1 fruit fly cellular context compared by ENCODE assay signal in the genomic region with DNA sequence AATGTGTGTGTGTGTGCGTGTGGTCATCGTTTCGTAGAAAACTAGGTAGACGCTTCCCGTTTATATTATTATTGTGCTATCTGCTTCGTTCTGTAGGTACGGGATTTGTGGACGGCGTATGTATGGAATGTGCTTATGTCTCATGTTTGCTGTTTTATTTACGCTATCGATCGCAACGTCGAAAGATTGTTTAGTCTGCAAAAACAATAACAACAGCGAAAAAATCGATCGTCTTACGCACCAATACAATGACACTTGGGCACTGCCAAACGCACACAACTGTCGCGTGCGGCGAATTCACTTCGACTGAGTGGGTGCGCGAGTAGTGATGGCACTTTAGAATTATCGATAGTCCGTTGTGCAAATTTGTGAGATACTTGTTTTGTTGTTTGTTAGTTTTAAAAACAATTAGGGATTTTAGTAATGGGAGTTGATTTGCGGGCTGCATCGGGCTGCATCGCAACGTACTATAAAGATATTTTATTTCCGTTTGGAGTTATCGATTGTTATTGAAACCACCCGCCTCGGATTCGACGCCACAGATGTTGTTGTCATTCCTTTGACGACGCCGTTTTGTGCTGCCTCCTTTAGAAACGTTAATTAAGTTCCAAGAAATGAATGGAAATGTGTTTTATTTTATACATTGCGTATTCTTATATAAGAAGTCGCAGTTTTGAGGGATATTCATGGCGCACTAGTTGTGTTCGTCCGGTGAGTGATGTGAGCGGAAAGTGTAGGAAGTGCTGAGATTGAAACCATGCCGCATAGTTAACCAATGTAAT.
TF ChIP-seq lines count a peak whose summit lies in the region.

No protein-coding gene starts in this region.

TF ChIP-seq in whole organism, embryonic, 481 proteins besides CTCF, POLR2A, EP300 and RAD21 (continued from another document and continues in another):
- TF ChIP-seq maf-S (GFP tag; optimal IDR thresholded peaks at IDR 0.05; lab: Kevin White, UChicago) (no peak), CG9797 (GFP tag; optimal IDR thresholded peaks at IDR 0.05; lab: Kevin White, UChicago) (peak; percentile 46), sqz (GFP tag; optimal IDR thresholded peaks at IDR 0.05; lab: Kevin White, UChicago) (no peak), CG34422 (GFP tag; IDR thresholded peaks at IDR 0.05; lab: Robert Waterston, UW) (no peak), CG14710 (tag; optimal IDR thresholded peaks at IDR 0.05; lab: Kevin White, UChicago) (peak; percentile 19), MBD-R2 (GFP tag; IDR thresholded peaks at IDR 0.05; lab: Robert Waterston, UW) (peak; percentile 44), Ets97D (GFP tag; optimal IDR thresholded peaks at IDR 0.05; lab: Kevin White, UChicago) (peak; percentile 16), ro (GFP tag; IDR thresholded peaks at IDR 0.05; lab: Robert Waterston, UW) (no peak), CG4360 (GFP tag; IDR thresholded peaks at IDR 0.05; lab: Robert Waterston, UW) (peak; percentile 57; the same call in 1 of the 2 replicates), ERR (GFP tag; optimal IDR thresholded peaks at IDR 0.05; lab: Kevin White, UChicago) (no peak), CG8290 (GFP tag; optimal IDR thresholded peaks at IDR 0.05; lab: Kevin White, UChicago) (peak; percentile 16), CG8290 (tag; optimal IDR thresholded peaks at IDR 0.05; lab: Kevin White, UChicago) (peak in 1 of 2 experiments; percentile 62), Hsf (GFP tag; optimal IDR thresholded peaks at IDR 0.05; lab: Kevin White, UChicago) (peak; percentile 1), Doc3 (GFP tag; IDR thresholded peaks at IDR 0.05; lab: Robert Waterston, UW; ENCODE audit: partially characterized antibody) (peak; percentile 81; the same call in 2 of the 3 replicates), lmd (GFP tag; IDR thresholded peaks at IDR 0.05; lab: Robert Waterston, UW) (no peak), Fer1 (GFP tag; optimal IDR thresholded peaks at IDR 0.05; lab: Kevin White, UChicago) (no peak), chinmo (GFP tag; IDR thresholded peaks at IDR 0.05; lab: Robert Waterston, UW; ENCODE audit: partially characterized antibody) (0 out of 4 replicates have a peak, but pooled peaks have one; percentile 53), her (GFP tag; optimal IDR thresholded peaks at IDR 0.05; lab: Kevin White, UChicago) (peak; percentile 36), tin (GFP tag; optimal IDR thresholded peaks at IDR 0.05; lab: Kevin White, UChicago) (no peak), ato (GFP tag; IDR thresholded peaks at IDR 0.05; lab: Robert Waterston, UW; ENCODE audit: partially characterized antibody) (peak; percentile 52; the same call in 1 of the 2 replicates), Doc2 (GFP tag; IDR thresholded peaks at IDR 0.05; lab: Robert Waterston, UW) (no peak), CG4730 (GFP tag; IDR thresholded peaks at IDR 0.05; lab: Robert Waterston, UW) (no peak), HmgD (GFP tag; optimal IDR thresholded peaks at IDR 0.05; lab: Kevin White, UChicago) (no peak), trem (tag; optimal IDR thresholded peaks at IDR 0.05; lab: Kevin White, UChicago) (peak; percentile 57), ftz-f1 (GFP tag; optimal IDR thresholded peaks at IDR 0.05; lab: Kevin White, UChicago) (peak; percentile 31), Sry-δ (GFP tag; optimal IDR thresholded peaks at IDR 0.05; lab: Kevin White, UChicago) (peak; percentile 87), CG12659 (GFP tag; optimal IDR thresholded peaks at IDR 0.05; lab: Kevin White, UChicago) (peak; percentile 20), CG16813 (GFP tag; IDR thresholded peaks at IDR 0.05; lab: Robert Waterston, UW; ENCODE audit: partially characterized antibody) (peak; percentile 67), CG32767 (GFP tag; IDR thresholded peaks at IDR 0.05; lab: Robert Waterston, UW) (no peak), CG34224 (GFP tag; IDR thresholded peaks at IDR 0.05; lab: Robert Waterston, UW; ENCODE audit: partially characterized antibody) (peak; percentile 83), Elba2 (GFP tag; optimal IDR thresholded peaks at IDR 0.05; lab: Kevin White, UChicago) (no peak), CG17186 (GFP tag; optimal IDR thresholded peaks at IDR 0.05; lab: Kevin White, UChicago) (peak; percentile 51), BEAF-32 (GFP tag; optimal IDR thresholded peaks at IDR 0.05; lab: Kevin White, UChicago) (peak; percentile 75), gfzf (GFP tag; optimal IDR thresholded peaks at IDR 0.05; lab: Kevin White, UChicago) (peak; percentile 37), CG31441 (GFP tag; IDR thresholded peaks at IDR 0.05; lab: Robert Waterston, UW) (no peak), tll (GFP tag; optimal IDR thresholded peaks at IDR 0.05; lab: Kevin White, UChicago) (no peak), crp (GFP tag; optimal IDR thresholded peaks at IDR 0.05; lab: Kevin White, UChicago) (peak in 1 of 2 experiments; percentile 33), tna (GFP tag; IDR thresholded peaks at IDR 0.05; lab: Robert Waterston, UW; ENCODE audit: partially characterized antibody) (peak; percentile 43; the same call in 1 of the 2 replicates), knrl (GFP tag; IDR thresholded peaks at IDR 0.05; lab: Robert Waterston, UW; ENCODE audit: partially characterized antibody) (peak; percentile 74), dm (GFP tag; optimal IDR thresholded peaks at IDR 0.05; lab: Kevin White, UChicago) (peak; percentile 20), bbx (GFP tag; IDR thresholded peaks at IDR 0.05; lab: Robert Waterston, UW; ENCODE audit: partially characterized antibody) (peak; percentile 64), al (GFP tag; IDR thresholded peaks at IDR 0.05; lab: Robert Waterston, UW) (no peak), CG32532 (GFP tag; IDR thresholded peaks at IDR 0.05; lab: Robert Waterston, UW) (0 out of 2 replicates have a peak, but pooled peaks have one; percentile 10), Mrtf (GFP tag; IDR thresholded peaks at IDR 0.05; lab: Robert Waterston, UW) (no peak), ATbp (GFP tag; optimal IDR thresholded peaks at IDR 0.05; lab: Kevin White, UChicago) (no peak), cg (GFP tag; optimal IDR thresholded peaks at IDR 0.05; lab: Kevin White, UChicago) (peak; percentile 87), MESR4 (GFP tag; optimal IDR thresholded peaks at IDR 0.05; lab: Kevin White, UChicago) (peak; percentile 3), inv (GFP tag; IDR thresholded peaks at IDR 0.05; lab: Robert Waterston, UW; ENCODE audit: partially characterized antibody) (peak; percentile 54), Ptx1 (GFP tag; IDR thresholded peaks at IDR 0.05; lab: Robert Waterston, UW) (no peak), CG3995 (GFP tag; optimal IDR thresholded peaks at IDR 0.05; lab: Kevin White, UChicago) (peak; percentile 3), CG7357 (GFP tag; IDR thresholded peaks at IDR 0.05; lab: Robert Waterston, UW) (no peak), nerfin-1 (tag; optimal IDR thresholded peaks at IDR 0.05; lab: Kevin White, UChicago) (no peak), CG16815 (GFP tag; optimal IDR thresholded peaks at IDR 0.05; lab: Kevin White, UChicago) (no peak), Trl (optimal IDR thresholded peaks at IDR 0.05; lab: Kevin White, UChicago) (no peak), Trl (GFP tag; optimal IDR thresholded peaks at IDR 0.05; lab: Kevin White, UChicago) (peak; percentile 13), CG1233 (GFP tag; optimal IDR thresholded peaks at IDR 0.05; lab: Kevin White, UChicago) (no peak), YL-1 (GFP tag; optimal IDR thresholded peaks at IDR 0.05; lab: Kevin White, UChicago) (peak; percentile 29), Lim3 (GFP tag; IDR thresholded peaks at IDR 0.05; lab: Robert Waterston, UW) (no peak), CG8478 (optimal IDR thresholded peaks at IDR 0.05; lab: Kevin White, UChicago) (peak; percentile 77), CG8924 (tag; optimal IDR thresholded peaks at IDR 0.05; lab: Kevin White, UChicago) (peak; percentile 26), abd-A (tag; optimal IDR thresholded peaks at IDR 0.05; lab: Kevin White, UChicago) (no peak), CG15269 (tag; optimal IDR thresholded peaks at IDR 0.05; lab: Kevin White, UChicago) (no peak), CG15479 (GFP tag; optimal IDR thresholded peaks at IDR 0.05; lab: Kevin White, UChicago) (peak; percentile 41), sr (GFP tag; IDR thresholded peaks at IDR 0.05; lab: Robert Waterston, UW) (0 out of 3 replicates have a peak, but pooled peaks have one; percentile 56), HLH54F (GFP tag; optimal IDR thresholded peaks at IDR 0.05; lab: Kevin White, UChicago) (peak; percentile 31), usp (GFP tag; optimal IDR thresholded peaks at IDR 0.05; lab: Kevin White, UChicago) (no peak), vnd (GFP tag; IDR thresholded peaks at IDR 0.05; lab: Robert Waterston, UW; ENCODE audit: partially characterized antibody) (peak; percentile 54; the same call in 1 of the 3 replicates), Drgx (GFP tag; IDR thresholded peaks at IDR 0.05; lab: Robert Waterston, UW) (no peak), CG14860 (GFP tag; IDR thresholded peaks at IDR 0.05; lab: Robert Waterston, UW; ENCODE audit: partially characterized antibody) (peak; percentile 68), Lhr (GFP tag; optimal IDR thresholded peaks at IDR 0.05; lab: Kevin White, UChicago) (peak; percentile 38), CHES-1-like (GFP tag; optimal IDR thresholded peaks at IDR 0.05; lab: Kevin White, UChicago) (peak; percentile 14), E2f1 (GFP tag; IDR thresholded peaks at IDR 0.05; lab: Robert Waterston, UW) (no peak), CG10321 (GFP tag; IDR thresholded peaks at IDR 0.05; lab: Robert Waterston, UW) (no peak), Med (GFP tag; lab: Kevin White, UChicago) (peak; percentile 78), mld (GFP tag; IDR thresholded peaks at IDR 0.05; lab: Robert Waterston, UW; ENCODE audit: partially characterized antibody) (0 out of 3 replicates have a peak, but pooled peaks have one; percentile 49), CG2116 (GFP tag; optimal IDR thresholded peaks at IDR 0.05; lab: Kevin White, UChicago) (peak; percentile 56), HLH4C (GFP tag; IDR thresholded peaks at IDR 0.05; lab: Robert Waterston, UW; ENCODE audit: partially characterized antibody) (peak; percentile 73), pros (GFP tag; optimal IDR thresholded peaks at IDR 0.05; lab: Kevin White, UChicago) (peak; percentile 13), fd64A (GFP tag; optimal IDR thresholded peaks at IDR 0.05; lab: Kevin White, UChicago) (no peak), row (GFP tag; IDR thresholded peaks at IDR 0.05; lab: Robert Waterston, UW) (peak; percentile 34; the same call in 1 of the 3 replicates), sd (tag; optimal IDR thresholded peaks at IDR 0.05; lab: Kevin White, UChicago) (peak; percentile 78), HHEX (GFP tag; optimal IDR thresholded peaks at IDR 0.05; lab: Kevin White, UChicago) (peak; percentile 41), CG12391 (tag; optimal IDR thresholded peaks at IDR 0.05; lab: Kevin White, UChicago) (peak; percentile 25), hkb (optimal IDR thresholded peaks at IDR 0.05; lab: Kevin White, UChicago) (no peak), hkb (GFP tag; IDR thresholded peaks at IDR 0.05; lab: Robert Waterston, UW) (no peak; the same call in 1 of the 2 replicates), CG17829 (tag; optimal IDR thresholded peaks at IDR 0.05; lab: Kevin White, UChicago) (peak; percentile 45), Abd-B (GFP tag; optimal IDR thresholded peaks at IDR 0.05; lab: Kevin White, UChicago) (no peak), cwo (GFP tag; optimal IDR thresholded peaks at IDR 0.05; lab: Kevin White, UChicago) (no peak), D19B (GFP tag; optimal IDR thresholded peaks at IDR 0.05; lab: Kevin White, UChicago) (no peak), Usf (GFP tag; optimal IDR thresholded peaks at IDR 0.05; lab: Kevin White, UChicago) (no peak), amos (GFP tag; IDR thresholded peaks at IDR 0.05; lab: Robert Waterston, UW; ENCODE audit: partially characterized antibody) (peak; percentile 72), CG30020 (tag; optimal IDR thresholded peaks at IDR 0.05; lab: Kevin White, UChicago) (no peak), CG7745 (tag; optimal IDR thresholded peaks at IDR 0.05; lab: Kevin White, UChicago) (no peak), E2f2 (GFP tag; IDR thresholded peaks at IDR 0.05; lab: Robert Waterston, UW) (peak; percentile 46; the same call in 1 of the 2 replicates), fd3F (GFP tag; optimal IDR thresholded peaks at IDR 0.05; lab: Kevin White, UChicago) (no peak), zen2 (GFP tag; IDR thresholded peaks at IDR 0.05; lab: Robert Waterston, UW; ENCODE audit: partially characterized antibody) (peak; percentile 44; the same call in 1 of the 3 replicates), sc (optimal IDR thresholded peaks at IDR 0.05; lab: Kevin White, UChicago) (no peak), sc (GFP tag; optimal IDR thresholded peaks at IDR 0.05; lab: Kevin White, UChicago) (no peak), stwl (tag; optimal IDR thresholded peaks at IDR 0.05; lab: Kevin White, UChicago) (peak; percentile 54), CG17568 (GFP tag; optimal IDR thresholded peaks at IDR 0.05; lab: Kevin White, UChicago) (no peak), nerfin-2 (GFP tag; IDR thresholded peaks at IDR 0.05; lab: Robert Waterston, UW; ENCODE audit: partially characterized antibody) (peak; percentile 64), CG10267 (tag; optimal IDR thresholded peaks at IDR 0.05; lab: Kevin White, UChicago) (no peak), insv (GFP tag; optimal IDR thresholded peaks at IDR 0.05; lab: Kevin White, UChicago) (no peak), twi (tag; optimal IDR thresholded peaks at IDR 0.05; lab: Kevin White, UChicago) (peak; percentile 30), CG13287 (GFP tag; IDR thresholded peaks at IDR 0.05; lab: Robert Waterston, UW; ENCODE audit: partially characterized antibody) (peak; percentile 84), az2 (GFP tag; optimal IDR thresholded peaks at IDR 0.05; lab: Kevin White, UChicago) (no peak), Dll (GFP tag; IDR thresholded peaks at IDR 0.05; lab: Robert Waterston, UW; ENCODE audit: partially characterized antibody) (peak; percentile 88), CG6791 (GFP tag; IDR thresholded peaks at IDR 0.05; lab: Robert Waterston, UW; ENCODE audit: partially characterized antibody) (peak; percentile 71; the same call in 1 of the 3 replicates), CG15514 (GFP tag; optimal IDR thresholded peaks at IDR 0.05; lab: Kevin White, UChicago) (peak; percentile 22), unc-4 (GFP tag; IDR thresholded peaks at IDR 0.05; lab: Robert Waterston, UW; ENCODE audit: partially characterized antibody) (peak; percentile 75), Dp (GFP tag; optimal IDR thresholded peaks at IDR 0.05; lab: Kevin White, UChicago) (peak; percentile 27), CG2129 (GFP tag; IDR thresholded peaks at IDR 0.05; lab: Robert Waterston, UW; ENCODE audit: partially characterized antibody) (peak; percentile 70), Scr (GFP tag; IDR thresholded peaks at IDR 0.05; lab: Robert Waterston, UW; ENCODE audit: partially characterized antibody) (peak; percentile 83), Dip2 (GFP tag; IDR thresholded peaks at IDR 0.05; lab: Robert Waterston, UW) (no peak), CG33213 (GFP tag; optimal IDR thresholded peaks at IDR 0.05; lab: Kevin White, UChicago) (peak; percentile 68), Sin3A (optimal IDR thresholded peaks at IDR 0.05; lab: Kevin White, UChicago) (peak; percentile 48), onecut (GFP tag; IDR thresholded peaks at IDR 0.05; lab: Robert Waterston, UW) (peak; percentile 96)
